Worm (Caenorhabditis elegans) whole organism, young adult: ENCODE results near the gene ZK637.15.
A peak's percentile ranks its signal among the peaks of the same experiment; 100 is the strongest.

ENCODE experiments used
- B0261.1 ChIP-seq: sonication (generic microtip); optimal IDR thresholded peaks from 2 replicates; lab custom pipeline; 2016; ENCODE audit warnings: mild to moderate bottlenecking, missing genetic modification characterization, moderate library complexity, missing compliant biosample characterization
- C17E4.6 ChIP-seq: fragments of 200-800 bp; sonication (Bioruptor generic); IDR thresholded peaks from 2 replicates; pipeline ENCODE4 v1.3.6; 2022; ENCODE audit warnings: missing genetic modification reagents, missing genetic modification characterization, missing compliant biosample characterization
- D2030.7 ChIP-seq: fragments of 200-800 bp; sonication (Bioruptor generic); IDR thresholded peaks from 2 replicates; pipeline ENCODE4 v1.3.6; 2022; ENCODE audit warnings: missing genetic modification reagents, missing genetic modification characterization, missing compliant biosample characterization
- F22D6.2 ChIP-seq: sonication (generic microtip); optimal IDR thresholded peaks from 2 replicates; lab custom pipeline; 2016; ENCODE audit warnings: mild to moderate bottlenecking, missing genetic modification characterization, missing compliant biosample characterization
- F49E8.2 ChIP-seq: sonication (generic microtip); optimal IDR thresholded peaks from 3 replicates; lab custom pipeline; 2017; ENCODE audit warnings: missing genetic modification characterization, mild to moderate bottlenecking, missing compliant biosample characterization, antibody characterized with exemption, moderate library complexity; ENCODE audit not compliant: insufficient read depth
- F55B11.4 ChIP-seq: sonication (generic microtip); optimal IDR thresholded peaks from 2 replicates; lab custom pipeline; 2016; ENCODE audit warnings: missing compliant biosample characterization, missing genetic modification characterization, borderline replicate concordance; ENCODE audit not compliant: insufficient read depth
- K11D2.4 ChIP-seq: fragments of 200-800 bp; sonication (Bioruptor generic); IDR thresholded peaks from 2 replicates; pipeline ENCODE4 v1.3.6; 2022; ENCODE audit warnings: missing genetic modification reagents, missing genetic modification characterization, missing compliant biosample characterization
- Y53G8AR.9 ChIP-seq: fragments of 200-800 bp; sonication (Bioruptor generic); conservative IDR thresholded peaks from 2 replicates; pipeline ENCODE4 v1.3.6; 2022; ENCODE audit warnings: missing genetic modification reagents, missing genetic modification characterization, missing compliant biosample characterization
- Y67H2A.10 ChIP-seq: fragments of 200-800 bp; sonication (Bioruptor generic); conservative IDR thresholded peaks from 2 replicates; pipeline ENCODE4 v1.3.6; 2022; ENCODE audit warnings: missing genetic modification reagents, missing genetic modification characterization, missing compliant biosample characterization
- Y95B8A.8 ChIP-seq: fragments of 200-800 bp; sonication (Bioruptor generic); IDR thresholded peaks from 2 replicates; pipeline ENCODE4 v1.3.6; 2022; ENCODE audit warnings: missing genetic modification reagents, missing genetic modification characterization, missing compliant biosample characterization
- aptf-3 ChIP-seq: fragments of 200-800 bp; sonication (Bioruptor generic); IDR thresholded peaks from 2 replicates; pipeline ENCODE4 v1.3.6; 2022; ENCODE audit warnings: missing genetic modification characterization, missing compliant biosample characterization
- attf-3 ChIP-seq: fragments of 200-800 bp; sonication (Bioruptor generic); conservative IDR thresholded peaks from 2 replicates; pipeline ENCODE4 v1.3.6; 2022; ENCODE audit warnings: missing genetic modification reagents, missing genetic modification characterization, missing compliant biosample characterization
- attf-6 ChIP-seq: fragments of 200-800 bp; sonication (Bioruptor generic); IDR thresholded peaks from 2 replicates; pipeline ENCODE4 v1.3.6; 2022; ENCODE audit warnings: missing genetic modification reagents, missing genetic modification characterization, missing compliant biosample characterization
- ccch-3 ChIP-seq: fragments of 200-800 bp; sonication (Bioruptor generic); optimal IDR thresholded peaks from 2 replicates; lab custom pipeline; 2018; ENCODE audit warnings: mild to moderate bottlenecking, missing genetic modification characterization, missing compliant biosample characterization
- cebp-2 ChIP-seq: fragments of 200-800 bp; sonication (Bioruptor generic); IDR thresholded peaks from 2 replicates; pipeline ENCODE4 v1.3.6; 2022; ENCODE audit warnings: missing genetic modification characterization, missing compliant biosample characterization
- ceh-40 ChIP-seq: fragments of 200-800 bp; sonication (Bioruptor generic); IDR thresholded peaks from 2 replicates; pipeline ENCODE4 v1.3.6; 2022; ENCODE audit warnings: missing genetic modification characterization, missing compliant biosample characterization
- ceh-58 ChIP-seq: fragments of 200-800 bp; sonication (Bioruptor generic); IDR thresholded peaks from 2 replicates; pipeline ENCODE4 v1.3.6; 2022; ENCODE audit warnings: missing genetic modification characterization, missing compliant biosample characterization
- ceh-79 ChIP-seq: sonication (generic microtip); optimal IDR thresholded peaks from 2 replicates; lab custom pipeline; 2017; ENCODE audit warnings: mild to moderate bottlenecking, missing genetic modification characterization, missing compliant biosample characterization
- ceh-91 ChIP-seq: fragments of 200-800 bp; sonication (Bioruptor generic); IDR thresholded peaks from 2 replicates; pipeline ENCODE4 v1.3.6; 2022; ENCODE audit warnings: missing genetic modification reagents, missing genetic modification characterization, missing compliant biosample characterization
- chd-7 ChIP-seq: sonication (generic microtip); optimal IDR thresholded peaks from 2 replicates; lab custom pipeline; 2016; ENCODE audit warnings: mild to moderate bottlenecking, missing genetic modification characterization, moderate library complexity, missing compliant biosample characterization
- dpff-1 ChIP-seq: sonication (generic microtip); optimal IDR thresholded peaks from 2 replicates; lab custom pipeline; 2017; ENCODE audit warnings: mild to moderate bottlenecking, missing genetic modification characterization, missing compliant biosample characterization
- dpl-1 ChIP-seq: fragments of 150-350 bp; optimal IDR thresholded peaks from 2 replicates; lab custom pipeline; 2014; ENCODE audit warnings: missing biosample characterization, missing genetic modification reagents, missing genetic modification characterization
- egl-18 ChIP-seq: fragments of 200-800 bp; sonication (Bioruptor generic); IDR thresholded peaks from 2 replicates; pipeline ENCODE4 v1.3.6; 2022; ENCODE audit warnings: missing genetic modification reagents, missing genetic modification characterization, missing compliant biosample characterization
- egl-44 ChIP-seq: fragments of 200-800 bp; sonication (Bioruptor generic); IDR thresholded peaks from 2 replicates; pipeline ENCODE4 v1.3.6; 2022; ENCODE audit warnings: missing genetic modification reagents, missing genetic modification characterization, missing compliant biosample characterization
- ekl-4 ChIP-seq: fragments of 200-800 bp; sonication (Bioruptor generic); IDR thresholded peaks from 2 replicates; pipeline ENCODE4 v1.3.6; 2022; ENCODE audit warnings: missing genetic modification reagents, missing genetic modification characterization, missing compliant biosample characterization
- ets-4 ChIP-seq: fragments of 200-800 bp; sonication (Bioruptor generic); optimal IDR thresholded peaks from 2 replicates; lab custom pipeline; 2018; ENCODE audit warnings: mild to moderate bottlenecking, missing genetic modification characterization, missing compliant biosample characterization
- hsf-1 ChIP-seq: fragments of 200-800 bp; sonication (Bioruptor generic); IDR thresholded peaks from 2 replicates; pipeline ENCODE4 v1.3.6; 2022; ENCODE audit warnings: missing genetic modification reagents, missing genetic modification characterization, missing compliant biosample characterization
- lag-1 ChIP-seq: fragments of 200-800 bp; sonication (Bioruptor generic); IDR thresholded peaks from 2 replicates; pipeline ENCODE4 v1.3.6; 2022; ENCODE audit warnings: missing genetic modification reagents, missing genetic modification characterization, missing compliant biosample characterization
- let-526 ChIP-seq: fragments of 200-800 bp; sonication (Bioruptor generic); IDR thresholded peaks from 2 replicates; pipeline ENCODE4 v1.3.6; 2022; ENCODE audit warnings: missing genetic modification reagents, missing genetic modification characterization, missing compliant biosample characterization
- lin-40 ChIP-seq: sonication (generic microtip); optimal IDR thresholded peaks from 2 replicates; lab custom pipeline; 2016; ENCODE audit warnings: missing genetic modification characterization, mild to moderate bottlenecking, missing compliant biosample characterization, missing genotype, missing genetic modification reagents
- lir-1 ChIP-seq: fragments of 200-800 bp; sonication (Bioruptor generic); conservative IDR thresholded peaks from 2 replicates; pipeline ENCODE4 v1.3.6; 2022; ENCODE audit warnings: missing genetic modification reagents, missing genetic modification characterization, missing compliant biosample characterization
- lsy-27 ChIP-seq: sonication (generic microtip); optimal IDR thresholded peaks from 2 replicates; lab custom pipeline; 2017; ENCODE audit warnings: missing genetic modification characterization, mild to moderate bottlenecking, missing compliant biosample characterization, antibody characterized with exemption, missing genotype, borderline replicate concordance; ENCODE audit not compliant: insufficient read depth
- madf-3 ChIP-seq: fragments of 200-800 bp; sonication (Bioruptor generic); IDR thresholded peaks from 2 replicates; pipeline ENCODE4 v1.3.6; 2022; ENCODE audit warnings: missing genetic modification reagents, missing genetic modification characterization, missing compliant biosample characterization
- madf-6 ChIP-seq: fragments of 200-800 bp; sonication (Bioruptor generic); IDR thresholded peaks from 2 replicates; pipeline ENCODE4 v1.3.6; 2022; ENCODE audit warnings: missing genetic modification reagents, missing genetic modification characterization, missing compliant biosample characterization
- mel-28 ChIP-seq: sonication (generic microtip); optimal IDR thresholded peaks from 2 replicates; lab custom pipeline; 2016; ENCODE audit warnings: borderline replicate concordance, mild to moderate bottlenecking, missing genetic modification characterization, missing compliant biosample characterization
- mes-4 ChIP-seq: sonication (generic microtip); optimal IDR thresholded peaks from 2 replicates; lab custom pipeline; 2016; ENCODE audit warnings: missing genotype, missing genetic modification characterization, missing compliant biosample characterization
- mxl-1 ChIP-seq: sonication (generic microtip); optimal IDR thresholded peaks from 2 replicates; lab custom pipeline; 2016; ENCODE audit warnings: missing genetic modification characterization, missing compliant biosample characterization
- nhr-120 ChIP-seq: fragments of 200-800 bp; sonication (Bioruptor generic); IDR thresholded peaks from 2 replicates; pipeline ENCODE4 v1.3.6; 2022; ENCODE audit warnings: missing genetic modification characterization, missing compliant biosample characterization
- snpc-1.1 ChIP-seq: sonication (generic microtip); optimal IDR thresholded peaks from 2 replicates; lab custom pipeline; 2017; ENCODE audit warnings: missing genetic modification characterization, mild to moderate bottlenecking, missing compliant biosample characterization, antibody characterized with exemption, moderate library complexity, missing genotype, missing genetic modification reagents; ENCODE audit not compliant: insufficient read depth
- snpc-1.3 ChIP-seq: sonication (generic microtip); optimal IDR thresholded peaks from 2 replicates; lab custom pipeline; 2017; ENCODE audit warnings: missing genetic modification characterization, mild to moderate bottlenecking, missing compliant biosample characterization, antibody characterized with exemption, moderate library complexity, missing genotype, missing genetic modification reagents; ENCODE audit not compliant: insufficient read depth
- snpc-4 ChIP-seq, 5 experiments: fragments of 150-350 bp in 1 of 5; sonication (generic microtip) in 4 of 5; optimal IDR thresholded peaks; 2 replicates each; lab custom pipeline; 2014 to 2018; ENCODE audit warnings: missing genetic modification characterization in 5 of 5, missing biosample characterization in 3 of 5, antibody characterized with exemption in 2 of 5, mild to moderate bottlenecking in 2 of 5, missing compliant biosample characterization in 2 of 5, missing genotype in 2 of 5, moderate library complexity in 2 of 5, missing genetic modification reagents in 1 of 5
- sptf-2 ChIP-seq: fragments of 200-800 bp; sonication (Bioruptor generic); optimal IDR thresholded peaks from 2 replicates; lab custom pipeline; 2018; ENCODE audit warnings: mild to moderate bottlenecking, missing genetic modification characterization, missing compliant biosample characterization
- unc-130 ChIP-seq: sonication (generic microtip); optimal IDR thresholded peaks from 2 replicates; lab custom pipeline; 2016; ENCODE audit warnings: missing genetic modification reagents, missing genetic modification characterization, missing compliant biosample characterization
- xnd-1 ChIP-seq: sonication (generic microtip); optimal IDR thresholded peaks from 2 replicates; lab custom pipeline; 2016; ENCODE audit warnings: missing genotype, missing genetic modification reagents, missing genetic modification characterization, missing compliant biosample characterization
- ztf-18 ChIP-seq: sonication (generic microtip); optimal IDR thresholded peaks from 2 replicates; lab custom pipeline; 2016; ENCODE audit warnings: missing genotype, mild to moderate bottlenecking, missing genetic modification characterization, missing compliant biosample characterization
- ztf-6 ChIP-seq: fragments of 200-800 bp; sonication (Bioruptor generic); IDR thresholded peaks from 2 replicates; pipeline ENCODE4 v1.3.6; 2022; ENCODE audit warnings: missing genetic modification reagents, missing genetic modification characterization, missing compliant biosample characterization

Gene ZK637.15

ce11 chrIII:8887184-8887801 is 32.6 kb upstream of the ZK637.15 start, which contains the start of gene famh-136 (continued):
- TF ChIP-seq unc-130 (GFP tag; lab: Kevin White, UChicago) (peak; percentile 4), dpl-1 (GFP tag; lab: Kevin White, UChicago) (peak; percentile 62), dpff-1 (no peak), K11D2.4 (peak; percentile 87), lag-1 (GFP tag; lab: Robert Waterston, UW) (no peak), F55B11.4 (tag; lab: Kevin White, UChicago) (no peak), ets-4 (no peak), F22D6.2 (peak; percentile 67), nhr-120 (GFP tag; lab: Robert Waterston, UW) (no peak), egl-44 (GFP tag; lab: Robert Waterston, UW) (peak; percentile 76; the same call in 1 of the 2 replicates), snpc-1.1 (tag; lab: Kevin White, UChicago) (peak; percentile 51), mes-4 (no peak), ccch-3 (GFP tag; lab: Kevin White, UChicago) (no peak), Y95B8A.8 (GFP tag; lab: Robert Waterston, UW) (peak; percentile 75), ztf-6 (GFP tag; lab: Robert Waterston, UW) (no peak), snpc-4 (GFP tag; optimal IDR thresholded peaks at IDR 0.05; lab: Kevin White, UChicago) (peak; percentile 53), snpc-4 (tag; optimal IDR thresholded peaks at IDR 0.05; lab: Kevin White, UChicago) (peak; percentile 50 to 74 (median 64)), madf-3 (no peak), D2030.7 (GFP tag; lab: Robert Waterston, UW) (no peak), ceh-58 (GFP tag; lab: Robert Waterston, UW) (no peak), hsf-1 (GFP tag; lab: Robert Waterston, UW) (no peak), cebp-2 (0 out of 2 replicates have a peak, but pooled peaks have one; percentile 21), attf-6 (GFP tag; lab: Robert Waterston, UW) (no peak), xnd-1 (tag; lab: Kevin White, UChicago) (peak; percentile 58), aptf-3 (no peak), ceh-40 (GFP tag; lab: Robert Waterston, UW) (no peak), let-526 (GFP tag; lab: Robert Waterston, UW) (no peak), Y53G8AR.9 (peak; percentile 93), ztf-18 (tag; lab: Kevin White, UChicago) (peak; percentile 99), C17E4.6 (GFP tag; lab: Robert Waterston, UW) (0 out of 2 replicates have a peak, but pooled peaks have one; percentile 26), sptf-2 (GFP tag; lab: Kevin White, UChicago) (no peak), lsy-27 (tag; lab: Kevin White, UChicago) (no peak), snpc-1.3 (tag; lab: Kevin White, UChicago) (peak; percentile 27), lir-1 (peak; percentile 57), attf-3 (GFP tag; lab: Robert Waterston, UW) (peak; percentile 46; the same call in 1 of the 2 replicates), mxl-1 (tag; lab: Kevin White, UChicago) (no peak), mel-28 (no peak), egl-18 (GFP tag; lab: Robert Waterston, UW) (no peak), ceh-79 (tag; lab: Kevin White, UChicago) (no peak), lin-40 (tag; lab: Kevin White, UChicago) (peak; percentile 90), chd-7 (tag; lab: Kevin White, UChicago) (no peak), Y67H2A.10 (GFP tag; lab: Robert Waterston, UW) (0 out of 2 replicates have a peak, but pooled peaks have one; percentile 20), ekl-4 (GFP tag; lab: Robert Waterston, UW) (peak; percentile 67; the same call in 1 of the 2 replicates), madf-6 (GFP tag; lab: Robert Waterston, UW) (peak; percentile 84), ceh-91 (GFP tag; lab: Robert Waterston, UW) (peak; percentile 25; the same call in 1 of the 2 replicates), F49E8.2 (tag; lab: Kevin White, UChicago) (no peak), B0261.1 (tag; lab: Kevin White, UChicago) (no peak)
